Worm (Caenorhabditis elegans): Measurements from ENCODE around the gene clc-28.

The clc-28 gene

DNA sequence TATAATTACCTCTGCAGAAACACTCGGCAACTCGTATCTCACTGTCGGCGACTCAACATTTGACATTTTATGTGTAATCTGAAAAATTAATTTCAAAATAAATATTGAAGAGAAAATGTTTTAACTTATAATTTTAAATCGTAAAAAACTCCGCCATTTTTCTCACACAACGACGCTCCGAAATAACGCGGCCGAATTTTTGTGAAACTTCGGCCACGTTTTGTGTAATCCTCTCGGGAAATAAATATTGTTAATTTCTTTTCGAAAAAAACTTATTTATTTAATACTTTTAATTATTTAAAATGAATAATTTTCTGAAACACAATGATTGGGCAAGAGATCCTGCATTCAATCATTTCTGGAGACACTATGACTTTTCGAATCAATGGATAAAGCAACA lies 31.9 kb downstream of the clc-28 start, which contains the start of the genes F10E9.7 and F10E9.5 (continued):
- TF ChIP-seq T20F7.1 (GFP tag; optimal IDR thresholded peaks at IDR 0.05) = peak; percentile 99
- TF ChIP-seq ZK337.2 (GFP tag; IDR thresholded peaks at IDR 0.05) = peak; percentile 97
- TF ChIP-seq lin-38 (GFP tag; IDR thresholded peaks at IDR 0.05) = peak; percentile 79
- TF ChIP-seq skn-1 (tag; optimal IDR thresholded peaks at IDR 0.05) = no peak
- TF ChIP-seq zip-2 (tag; optimal IDR thresholded peaks at IDR 0.05) = no peak
- no peak for TF ChIP-seq lim-7 (GFP tag; IDR thresholded peaks at IDR 0.05)
- no peak for TF ChIP-seq ceh-32 (tag; optimal IDR thresholded peaks at IDR 0.05; ENCODE audit: poor library complexity)
- peak; percentile 86 for TF ChIP-seq ceh-44 (GFP tag; IDR thresholded peaks at IDR 0.05)
- TF ChIP-seq zfp-3 (GFP tag; conservative IDR thresholded peaks at IDR 0.05) = peak; percentile 60; the same call in 1 of the 2 replicates
- TF ChIP-seq aly-2 (tag; optimal IDR thresholded peaks at IDR 0.05) = no peak
- TF ChIP-seq F44E2.7 (GFP tag; IDR thresholded peaks at IDR 0.05) = no peak
- TF ChIP-seq attf-4 (tag; optimal IDR thresholded peaks at IDR 0.05) = no peak
- TF ChIP-seq hlh-11 (tag; optimal IDR thresholded peaks at IDR 0.05) = no peak
- peak; percentile 45 for TF ChIP-seq nhr-6 (tag; optimal IDR thresholded peaks at IDR 0.05)
- TF ChIP-seq mxl-3 (GFP tag; optimal IDR thresholded peaks at IDR 0.05) = peak; percentile 39
- no peak for TF ChIP-seq mdl-1 (tag; optimal IDR thresholded peaks at IDR 0.05)
- peak; percentile 87 for TF ChIP-seq mep-1 (tag; optimal IDR thresholded peaks at IDR 0.05)
- TF ChIP-seq unc-62 (GFP tag; optimal IDR thresholded peaks at IDR 0.05 in 1 of 2) = no peak
- no peak for TF ChIP-seq unc-62 (tag; optimal IDR thresholded peaks at IDR 0.05)
- TF ChIP-seq T26A8.4 (GFP tag; IDR thresholded peaks at IDR 0.05) = no peak; the same call in 1 of the 2 replicates
- no peak for TF ChIP-seq snpc-1.2 (GFP tag; IDR thresholded peaks at IDR 0.05)
- no peak for TF ChIP-seq aha-1 (tag)
- TF ChIP-seq F49E8.2 (tag; optimal IDR thresholded peaks at IDR 0.05; ENCODE audit: borderline replicate concordance) = peak; percentile 16
- peak; percentile 76 for TF ChIP-seq pha-4 (GFP tag; IDR thresholded peaks at IDR 0.05)
- peak; percentile 69 for TF ChIP-seq pha-4 (tag; optimal IDR thresholded peaks at IDR 0.05)
- TF ChIP-seq zfp-2 (tag; optimal IDR thresholded peaks at IDR 0.05) = peak; percentile 47
- peak; percentile 86 for TF ChIP-seq dve-1 (tag; optimal IDR thresholded peaks at IDR 0.05; ENCODE audit: insufficient read depth)
- TF ChIP-seq lin-13 (GFP tag; optimal IDR thresholded peaks at IDR 0.05) = peak; percentile 27
- no peak for TF ChIP-seq F10B5.3 (tag; optimal IDR thresholded peaks at IDR 0.05)
- peak in 1 of 2 experiments; percentile 93 for TF ChIP-seq hif-1 (tag; optimal IDR thresholded peaks at IDR 0.05)
- TF ChIP-seq arid-1 (GFP tag; conservative IDR thresholded peaks at IDR 0.05) = peak; percentile 60; the same call in 1 of the 2 replicates
- peak; percentile 96 for TF ChIP-seq dpl-1 (GFP tag; optimal IDR thresholded peaks at IDR 0.05)
- TF ChIP-seq nhr-42 (GFP tag; IDR thresholded peaks at IDR 0.05) = no peak
- TF ChIP-seq madf-5 (GFP tag; IDR thresholded peaks at IDR 0.05) = peak in 1 of 2 experiments; percentile 61; a peak in 1 of 4 replicates
- no peak for TF ChIP-seq F26F4.8 (GFP tag; conservative IDR thresholded peaks at IDR 0.05)
- no peak for TF ChIP-seq nhr-41 (GFP tag; IDR thresholded peaks at IDR 0.05)
- peak; percentile 63 for TF ChIP-seq hlh-30 (tag; optimal IDR thresholded peaks at IDR 0.05; ENCODE audit: insufficient read depth)
- 0 out of 2 replicates have a peak, but pooled peaks have one; percentile 7 for TF ChIP-seq daf-19 (GFP tag; conservative IDR thresholded peaks at IDR 0.05)
- TF ChIP-seq fos-1 (tag; optimal IDR thresholded peaks at IDR 0.05) = no peak
- no peak for TF ChIP-seq ces-1 (GFP tag; optimal IDR thresholded peaks at IDR 0.05)
- TF ChIP-seq ztf-7 (tag; optimal IDR thresholded peaks at IDR 0.05) = peak; percentile 70
- no peak for TF ChIP-seq nhr-10 (tag; optimal IDR thresholded peaks at IDR 0.05)
- TF ChIP-seq ceh-62 (tag; optimal IDR thresholded peaks at IDR 0.05) = no peak
- TF ChIP-seq madf-9 (GFP tag; conservative IDR thresholded peaks at IDR 0.05) = peak; percentile 61; the same call in 1 of the 2 replicates
- TF ChIP-seq nhr-28 (tag; optimal IDR thresholded peaks at IDR 0.05) = peak; percentile 34
- TF ChIP-seq set-16 (GFP tag; IDR thresholded peaks at IDR 0.05) = no peak
- TF ChIP-seq ZK546.5 (tag; optimal IDR thresholded peaks at IDR 0.05) = no peak
- TF ChIP-seq duxl-1 (tag; optimal IDR thresholded peaks at IDR 0.05; ENCODE audit: poor library complexity) = peak; percentile 88
- peak; percentile 60; the same call in 1 of the 2 replicates for TF ChIP-seq D1046.2 (GFP tag; IDR thresholded peaks at IDR 0.05)
- no peak for TF ChIP-seq ceh-28 (tag; optimal IDR thresholded peaks at IDR 0.05)
- no peak for TF ChIP-seq dmd-8 (GFP tag; IDR thresholded peaks at IDR 0.05)
- TF ChIP-seq daf-12 (tag; optimal IDR thresholded peaks at IDR 0.05) = no peak

All from whole organism, L4 larva.